Fruit fly (Drosophila melanogaster) whole organism, pupa: ENCODE results near the gene PIG-Wb.

Experiments used
- CG10348 ChIP-seq: fragments of 200-800 bp; sonication (Bioruptor generic); IDR thresholded peaks from 2 replicates; pipeline ENCODE4 v1.3.6; 2022; ENCODE audit warnings: missing biosample characterization, missing genetic modification characterization
- CG12605 ChIP-seq: fragments of 200-800 bp; sonication (Bioruptor generic); IDR thresholded peaks from 2 replicates; pipeline ENCODE4 v1.3.6; 2022; ENCODE audit warnings: missing biosample characterization, missing genetic modification characterization
- CG13204 ChIP-seq: fragments of 200-800 bp; sonication (Bioruptor generic); optimal IDR thresholded peaks from 2 replicates; lab custom pipeline; 2018; ENCODE audit warnings: missing biosample characterization, mild to moderate bottlenecking, missing genetic modification characterization, moderate library complexity
- CG14655 ChIP-seq: fragments of 200-800 bp; sonication (Bioruptor generic); optimal IDR thresholded peaks from 3 replicates; lab custom pipeline; 2017; ENCODE audit warnings: mild to moderate bottlenecking, missing biosample characterization, missing genetic modification reagents, missing genetic modification characterization
- CG15710 ChIP-seq: fragments of 200-800 bp; sonication (Bioruptor generic); optimal IDR thresholded peaks from 2 replicates; lab custom pipeline; 2018; ENCODE audit warnings: missing biosample characterization, mild to moderate bottlenecking, missing genetic modification characterization, moderate library complexity
- CG17806 ChIP-seq: fragments of 200-800 bp; sonication (Bioruptor generic); optimal IDR thresholded peaks from 2 replicates; lab custom pipeline; 2018; ENCODE audit warnings: missing biosample characterization, mild to moderate bottlenecking, missing genetic modification characterization, moderate library complexity
- CG32121 ChIP-seq: fragments of 200-800 bp; sonication (Bioruptor generic); IDR thresholded peaks from 2 replicates; pipeline ENCODE4 v1.3.6; 2022; ENCODE audit warnings: missing biosample characterization, missing genetic modification characterization
- CG34367 ChIP-seq: fragments of 200-800 bp; sonication (Bioruptor generic); optimal IDR thresholded peaks from 2 replicates; lab custom pipeline; 2018; ENCODE audit warnings: missing biosample characterization, mild to moderate bottlenecking, missing genetic modification characterization
- CG4496 ChIP-seq: fragments of 200-800 bp; sonication (Bioruptor generic); IDR thresholded peaks from 3 replicates; pipeline ENCODE4 v1.3.6; 2022; ENCODE audit warnings: missing biosample characterization, missing genetic modification characterization
- CG8159 ChIP-seq: fragments of 200-800 bp; sonication (Bioruptor generic); optimal IDR thresholded peaks from 3 replicates; lab custom pipeline; 2018; ENCODE audit warnings: missing biosample characterization, mild to moderate bottlenecking, missing genetic modification characterization, moderate library complexity
- CG8301 ChIP-seq: fragments of 200-800 bp; sonication (Bioruptor generic); optimal IDR thresholded peaks from 2 replicates; lab custom pipeline; 2018; ENCODE audit warnings: missing biosample characterization, mild to moderate bottlenecking, missing genetic modification characterization
- CG9948 ChIP-seq: fragments of 200-800 bp; sonication (Bioruptor generic); optimal IDR thresholded peaks from 2 replicates; lab custom pipeline; 2018; ENCODE audit warnings: missing biosample characterization, mild to moderate bottlenecking, missing genetic modification characterization, moderate library complexity
- D1 ChIP-seq: fragments of 200-800 bp; sonication (Bioruptor generic); optimal IDR thresholded peaks from 2 replicates; lab custom pipeline; 2018; ENCODE audit warnings: missing biosample characterization, mild to moderate bottlenecking, missing genetic modification characterization, moderate library complexity
- EcR ChIP-seq: fragments of 200-800 bp; sonication (Bioruptor generic); optimal IDR thresholded peaks from 3 replicates; lab custom pipeline; 2019; ENCODE audit warnings: missing biosample characterization, missing genetic modification characterization, mild to moderate bottlenecking, moderate library complexity, missing genetic modification reagents
- Ets98B ChIP-seq: fragments of 200-800 bp; sonication (Bioruptor generic); IDR thresholded peaks from 2 replicates; pipeline ENCODE4 v1.3.6; 2022; ENCODE audit warnings: missing biosample characterization, missing genetic modification characterization
- Pif1A ChIP-seq: fragments of 200-800 bp; sonication (Bioruptor generic); optimal IDR thresholded peaks from 3 replicates; lab custom pipeline; 2016; ENCODE audit warnings: missing biosample characterization, missing genetic modification characterization
- Pif1B ChIP-seq: fragments of 200-800 bp; sonication (Bioruptor generic); optimal IDR thresholded peaks from 3 replicates; lab custom pipeline; 2016; ENCODE audit warnings: missing biosample characterization, missing genetic modification characterization
- Snoo ChIP-seq: fragments of 200-800 bp; sonication (Bioruptor generic); optimal IDR thresholded peaks from 3 replicates; lab custom pipeline; 2017; ENCODE audit warnings: missing biosample characterization, mild to moderate bottlenecking, missing genetic modification characterization, inconsistent platforms
- fd96Ca ChIP-seq: fragments of 200-800 bp; sonication (Bioruptor generic); IDR thresholded peaks from 3 replicates; pipeline ENCODE4 v1.3.6; 2022; ENCODE audit warnings: missing biosample characterization, missing genetic modification characterization
- gl ChIP-seq: fragments of 200-800 bp; sonication (Bioruptor generic); optimal IDR thresholded peaks from 2 replicates; lab custom pipeline; 2018; ENCODE audit warnings: missing biosample characterization, mild to moderate bottlenecking, missing genetic modification characterization
- rn ChIP-seq: fragments of 200-800 bp; sonication (Bioruptor generic); IDR thresholded peaks from 2 replicates; pipeline ENCODE4 v1.3.6; 2022; ENCODE audit warnings: missing biosample characterization, missing genetic modification characterization

PIG-Wb gene

DNA sequence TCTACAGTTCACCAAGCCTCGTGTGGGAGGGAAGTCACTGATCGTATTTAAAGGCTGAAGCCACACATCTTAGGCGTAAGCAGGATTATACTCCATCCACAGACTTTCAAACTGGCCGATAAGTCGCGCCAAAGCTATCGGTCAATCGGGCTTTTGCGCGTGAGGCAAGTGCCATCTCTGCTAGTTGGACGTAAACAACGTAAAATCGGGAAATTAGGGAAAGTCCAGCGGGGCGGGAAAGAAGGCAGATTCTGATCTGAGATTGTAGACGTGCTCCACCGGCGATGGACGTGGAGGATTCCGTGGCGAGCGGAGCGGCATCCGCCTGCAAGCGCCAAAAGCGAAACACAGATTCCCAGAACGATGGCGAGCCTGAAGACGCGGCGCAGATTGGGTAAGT is 18.2 kb upstream of the PIG-Wb start, which contains the start of gene CG8001:
TSS of gene CG8001 (plus strand) at position 17 of the 400 bp plus-strand sequence.
- TF ChIP-seq EcR (GFP tag; lab: Kevin White, UChicago) (no peak), CG10348 (GFP tag; lab: Robert Waterston, UW) (no peak), gl (tag; lab: Kevin White, UChicago) (no peak), CG8301 (no peak)

- TF ChIP-seq Snoo, result no peak
- TF ChIP-seq CG12605 (GFP tag; lab: Robert Waterston, UW), result peak; percentile 62
- TF ChIP-seq EcR (GFP tag; lab: Kevin White, UChicago), result peak; percentile 84
- 0 out of 3 replicates have a peak, but pooled peaks have one; percentile 57 for TF ChIP-seq CG4496 (GFP tag; lab: Robert Waterston, UW)
- peak; percentile 40 for TF ChIP-seq CG13204 (GFP tag; lab: Kevin White, UChicago)
- peak; percentile 59 for TF ChIP-seq Pif1B (GFP tag; lab: Kevin White, UChicago)
- peak; percentile 36; the same call in 1 of the 3 replicates for TF ChIP-seq fd96Ca (GFP tag; lab: Robert Waterston, UW)
- no peak for TF ChIP-seq CG34367 (tag; lab: Kevin White, UChicago)
- no peak for TF ChIP-seq gl (tag; lab: Kevin White, UChicago)
- TF ChIP-seq D1 (tag; lab: Kevin White, UChicago), result no peak
- TF ChIP-seq Ets98B (GFP tag; lab: Robert Waterston, UW), result peak; percentile 33; the same call in 1 of the 2 replicates
- TF ChIP-seq CG8159, result no peak
- TF ChIP-seq rn (GFP tag; lab: Robert Waterston, UW), result no peak
- TF ChIP-seq CG8301, result no peak
- TF ChIP-seq CG15710, result no peak
- no peak for TF ChIP-seq Pif1A
- no peak for TF ChIP-seq CG10348 (GFP tag; lab: Robert Waterston, UW)
- TF ChIP-seq CG9948 (tag; lab: Kevin White, UChicago), result no peak
- TF ChIP-seq CG32121 (GFP tag; lab: Robert Waterston, UW), result peak; percentile 34; the same call in 1 of the 2 replicates
- TF ChIP-seq CG17806, result no peak
Observed at dm6 chr3L:1755458-1755984, 17.6 kb upstream of the PIG-Wb start, which contains the start of gene Cht2. Cht2 (minus strand) TSS chr3L:1755934.

DNA sequence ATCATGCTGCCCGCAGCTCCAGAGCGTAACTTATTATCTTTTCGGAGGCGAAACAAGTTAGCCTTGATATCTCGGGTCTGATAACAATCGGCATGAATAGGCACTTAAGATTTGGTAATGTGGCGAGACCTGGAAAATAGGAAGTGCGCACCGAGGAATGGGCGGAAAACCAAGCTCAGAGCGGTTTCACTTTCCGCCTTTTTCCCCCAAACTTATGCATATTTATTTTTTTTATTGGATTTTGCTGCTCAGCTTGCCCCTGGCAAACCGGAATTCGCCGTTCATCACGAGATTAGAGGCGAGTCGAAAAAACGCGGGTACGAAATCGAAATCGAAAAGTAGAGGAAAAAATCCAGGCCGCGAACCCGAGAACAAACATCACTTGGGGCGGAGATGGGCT is 17.0 kb upstream of the PIG-Wb start:
- no peak for TF ChIP-seq CG13204 (GFP tag; lab: Kevin White, UChicago)
- no peak for TF ChIP-seq CG8159
- no peak for TF ChIP-seq fd96Ca (GFP tag; lab: Robert Waterston, UW)
- TF ChIP-seq D1 (tag; lab: Kevin White, UChicago), result no peak
- no peak for TF ChIP-seq EcR (GFP tag; lab: Kevin White, UChicago)
- no peak for TF ChIP-seq Ets98B (GFP tag; lab: Robert Waterston, UW)
- TF ChIP-seq CG9948 (tag; lab: Kevin White, UChicago), result no peak
- no peak for TF ChIP-seq CG14655 (GFP tag; lab: Kevin White, UChicago)
- TF ChIP-seq rn (GFP tag; lab: Robert Waterston, UW), result no peak
- TF ChIP-seq gl (tag; lab: Kevin White, UChicago), result no peak
- no peak for TF ChIP-seq Pif1A
- TF ChIP-seq Pif1B (GFP tag; lab: Kevin White, UChicago), result no peak

- TF ChIP-seq gl (tag; lab: Kevin White, UChicago), result peak; percentile 51
- TF ChIP-seq Snoo, result no peak
- TF ChIP-seq, all 21 proteins: peak for 1
Observed at dm6 chr3L:1754262-1754661, 16.4 kb upstream of the PIG-Wb start.

DNA sequence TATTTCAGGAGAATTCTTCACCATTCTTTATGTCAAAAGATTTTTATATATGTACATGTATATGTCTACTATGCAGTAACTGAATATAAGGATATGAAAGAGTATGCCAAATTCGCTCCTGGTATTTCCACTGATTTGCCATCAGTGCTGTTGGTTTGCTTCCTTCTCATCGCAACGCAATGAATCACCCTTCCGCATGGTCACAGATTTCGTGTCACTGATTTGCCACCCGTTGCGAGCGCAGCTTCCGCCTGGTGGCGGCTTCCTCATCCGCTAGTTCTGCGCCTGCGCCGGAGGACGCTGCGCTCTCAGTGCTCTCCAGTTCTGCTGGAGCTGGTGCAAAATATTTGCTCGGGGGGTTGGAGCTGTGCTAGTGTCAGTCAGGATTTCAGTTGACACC is 10.3 kb upstream of the PIG-Wb start:
- TF ChIP-seq CG9948 (tag; lab: Kevin White, UChicago) (no peak), CG8301 (no peak), Snoo (no peak), gl (tag; lab: Kevin White, UChicago) (no peak), CG4496 (GFP tag; lab: Robert Waterston, UW) (no peak), EcR (GFP tag; lab: Kevin White, UChicago) (no peak), CG13204 (GFP tag; lab: Kevin White, UChicago) (peak; percentile 6), rn (GFP tag; lab: Robert Waterston, UW) (no peak), Pif1A (no peak)

DNA sequence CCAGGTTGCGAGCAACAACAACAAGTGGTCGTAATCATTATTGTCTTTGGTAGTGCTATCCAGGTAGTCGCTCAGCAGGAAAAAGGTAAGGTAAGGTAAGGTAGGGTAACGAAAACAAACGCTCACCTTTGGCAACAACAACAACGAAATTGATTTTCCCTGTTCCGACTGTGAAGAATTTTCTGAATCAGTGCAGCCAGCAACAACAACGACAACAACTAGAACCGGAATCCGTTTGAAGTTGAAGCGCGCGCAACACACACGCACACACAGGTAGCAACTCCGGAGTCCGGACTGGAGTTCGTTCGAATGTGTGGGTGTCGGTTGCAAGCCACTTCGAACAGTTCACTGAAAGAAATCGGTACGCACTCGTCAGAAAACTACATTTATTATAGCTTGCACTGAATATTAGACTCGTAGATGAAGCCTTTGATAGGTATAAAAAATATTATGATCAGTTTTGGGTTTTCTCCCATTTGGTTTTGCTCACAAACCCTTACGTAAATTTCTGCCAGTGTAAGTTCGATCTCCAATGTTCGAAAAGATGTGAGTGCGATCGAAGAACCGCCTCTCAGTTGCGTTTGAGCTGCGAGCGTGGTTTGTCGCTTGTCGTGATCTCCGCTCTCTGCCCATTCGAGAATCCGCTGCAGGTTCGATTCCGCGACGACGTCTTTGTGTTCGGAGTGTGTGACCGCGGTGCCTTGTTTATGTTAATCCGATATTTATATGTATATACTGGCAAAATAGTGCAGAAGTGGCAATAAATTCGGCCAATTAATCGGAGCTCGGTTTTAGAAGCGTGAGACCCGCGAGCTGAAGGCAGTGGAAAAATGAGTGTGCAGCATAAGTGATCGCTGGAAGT is 8.7 kb upstream of the PIG-Wb start, which contains the start of gene CG13921:
TSS of gene CG13921 (plus strand) at position 570 of the 862 bp plus-strand sequence.
- peak; percentile 100 for TF ChIP-seq CG14655 (GFP tag; lab: Kevin White, UChicago)
- TF ChIP-seq gl (tag; lab: Kevin White, UChicago), result peak; percentile 99
- peak; percentile 100 for TF ChIP-seq CG9948 (tag; lab: Kevin White, UChicago)
- TF ChIP-seq CG8159, result peak; percentile 100
- TF ChIP-seq CG34367 (tag; lab: Kevin White, UChicago), result peak; percentile 99
- peak; percentile 100 for TF ChIP-seq CG8301
- TF ChIP-seq CG32121 (GFP tag; lab: Robert Waterston, UW), result peak; percentile 100
- TF ChIP-seq Ets98B (GFP tag; lab: Robert Waterston, UW), result peak; percentile 99
- TF ChIP-seq EcR (GFP tag; lab: Kevin White, UChicago), result peak; percentile 69
- TF ChIP-seq CG4496 (GFP tag; lab: Robert Waterston, UW), result peak; percentile 100
- peak; percentile 99 for TF ChIP-seq CG15710
- TF ChIP-seq D1 (tag; lab: Kevin White, UChicago), result no peak
- peak; percentile 98 for TF ChIP-seq CG10348 (GFP tag; lab: Robert Waterston, UW)
- peak; percentile 99 for TF ChIP-seq CG12605 (GFP tag; lab: Robert Waterston, UW)
- peak; percentile 100 for TF ChIP-seq Pif1B (GFP tag; lab: Kevin White, UChicago)
- peak; percentile 100 for TF ChIP-seq CG17806
- peak; percentile 97 for TF ChIP-seq CG13204 (GFP tag; lab: Kevin White, UChicago)
- TF ChIP-seq rn (GFP tag; lab: Robert Waterston, UW), result peak; percentile 99
- TF ChIP-seq Snoo, result peak; percentile 100
- peak; percentile 100 for TF ChIP-seq fd96Ca (GFP tag; lab: Robert Waterston, UW)
- TF ChIP-seq Pif1A, result peak; percentile 100
